Worm (Caenorhabditis elegans) whole organism, midembryonic: ENCODE data around the gene F26G1.3.

Experiments
- ref-1 ChIP-seq: fragments of 200-800 bp; sonication (Bioruptor generic); conservative IDR thresholded peaks from 2 replicates; pipeline ENCODE4 v1.3.6; 2022; ENCODE audit warnings: missing genetic modification reagents, missing genetic modification characterization, missing compliant biosample characterization
- tab-1 ChIP-seq: fragments of 200-800 bp; sonication (Bioruptor generic); IDR thresholded peaks from 2 replicates; pipeline ENCODE4 v1.3.6; 2022; ENCODE audit warnings: missing genetic modification characterization, missing compliant biosample characterization
- ztf-29 ChIP-seq: fragments of 200-800 bp; sonication (Bioruptor generic); IDR thresholded peaks from 2 replicates; pipeline ENCODE4 v1.3.6; 2022; ENCODE audit warnings: missing genetic modification reagents, missing genetic modification characterization, missing compliant biosample characterization

- TF ChIP-seq tab-1 (GFP tag; lab: Robert Waterston, UW) (no peak), ztf-29 (no peak), ref-1 (GFP tag; lab: Robert Waterston, UW) (no peak)
These were observed 27.6 kb downstream of the F26G1.3 start, which contains the start of gene msp-3 for ce11 chrII:4786181-4786580.
